Worm (Caenorhabditis elegans): ENCODE results near the gene fbxa-104.

Gene fbxa-104

ce11 chrV:15436133-15436532 is 12.7 kb upstream of the fbxa-104 start:
- TF ChIP-seq nfya-1 (tag; optimal IDR thresholded peaks at IDR 0.05; ENCODE audit: borderline replicate concordance, insufficient read depth), result no peak
- no peak for TF ChIP-seq ztf-6 (GFP tag; IDR thresholded peaks at IDR 0.05)
- no peak for TF ChIP-seq nhr-120 (GFP tag; IDR thresholded peaks at IDR 0.05)
- no peak for TF ChIP-seq lin-54 (GFP tag; optimal IDR thresholded peaks at IDR 0.05)
- TF ChIP-seq Y95B8A.8 (GFP tag; IDR thresholded peaks at IDR 0.05), result no peak
- peak; percentile 84 for TF ChIP-seq nhr-80 (tag; optimal IDR thresholded peaks at IDR 0.05)

ce11 chrV:15434647-15435046 is 11.2 kb upstream of the fbxa-104 start:
- TF ChIP-seq zfh-2 (GFP tag; conservative IDR thresholded peaks at IDR 0.05) (no peak), B0035.1 (tag; optimal IDR thresholded peaks at IDR 0.05) (no peak), F39B2.1 (GFP tag; IDR thresholded peaks at IDR 0.05) (no peak), snpc-1.1 (tag; optimal IDR thresholded peaks at IDR 0.05; ENCODE audit: insufficient read depth) (no peak), athp-1 (tag; optimal IDR thresholded peaks at IDR 0.05) (no peak), ztf-25 (GFP tag; IDR thresholded peaks at IDR 0.05) (no peak), ztf-18 (tag; optimal IDR thresholded peaks at IDR 0.05) (no peak), ztf-6 (GFP tag; IDR thresholded peaks at IDR 0.05) (no peak), pha-4 (tag; optimal IDR thresholded peaks at IDR 0.05) (no peak), nhr-120 (GFP tag; IDR thresholded peaks at IDR 0.05) (no peak)

- TF ChIP-seq aptf-2 (GFP tag; conservative IDR thresholded peaks at IDR 0.05), result peak; percentile 18; the same call in 1 of the 2 replicates
- peak; percentile 88; the same call in 1 of the 2 replicates for TF ChIP-seq nhr-120 (GFP tag; IDR thresholded peaks at IDR 0.05)
- peak; percentile 72; the same call in 1 of the 2 replicates for TF ChIP-seq egl-18 (GFP tag; IDR thresholded peaks at IDR 0.05)
- TF ChIP-seq hsf-1 (GFP tag; IDR thresholded peaks at IDR 0.05), result peak; percentile 35; the same call in 1 of the 2 replicates
- peak; percentile 38; the same call in 1 of the 2 replicates for TF ChIP-seq madf-8 (GFP tag; conservative IDR thresholded peaks at IDR 0.05)
- TF ChIP-seq cebp-2 (GFP tag; IDR thresholded peaks at IDR 0.05), result 0 out of 2 replicates have a peak, but pooled peaks have one; percentile 57
Observed at ce11 chrV:15433654-15434053, 10.2 kb upstream of the fbxa-104 start.

- TF ChIP-seq nfya-2 (GFP tag; IDR thresholded peaks at IDR 0.05) (no peak), egl-18 (GFP tag; IDR thresholded peaks at IDR 0.05) (no peak), somi-1 (GFP tag; optimal IDR thresholded peaks at IDR 0.05) (no peak), zfh-2 (GFP tag; conservative IDR thresholded peaks at IDR 0.05) (no peak), cebp-1 (GFP tag; IDR thresholded peaks at IDR 0.05) (no peak), cebp-1 (tag; optimal IDR thresholded peaks at IDR 0.05) (no peak), nfya-1 (tag; optimal IDR thresholded peaks at IDR 0.05; ENCODE audit: borderline replicate concordance, insufficient read depth) (no peak), F57C9.4 (tag; optimal IDR thresholded peaks at IDR 0.05) (no peak), ceh-40 (GFP tag; IDR thresholded peaks at IDR 0.05) (no peak), madf-6 (GFP tag; IDR thresholded peaks at IDR 0.05) (no peak), nhr-120 (GFP tag; IDR thresholded peaks at IDR 0.05) (no peak), mxl-1 (tag; optimal IDR thresholded peaks at IDR 0.05) (no peak), efl-1 (GFP tag; optimal IDR thresholded peaks at IDR 0.05) (no peak), C06A6.2 (GFP tag; conservative IDR thresholded peaks at IDR 0.05) (no peak), rcor-1 (GFP tag; IDR thresholded peaks at IDR 0.05) (no peak), ztf-18 (tag; optimal IDR thresholded peaks at IDR 0.05) (no peak), lin-26 (GFP tag; IDR thresholded peaks at IDR 0.05) (no peak), lin-54 (GFP tag; optimal IDR thresholded peaks at IDR 0.05) (no peak), atf-7 (tag; optimal IDR thresholded peaks at IDR 0.05) (no peak), hrde-1 (tag; optimal IDR thresholded peaks at IDR 0.05; ENCODE audit: borderline replicate concordance) (no peak)
Observed at ce11 chrV:15432457-15432856, 9.0 kb upstream of the fbxa-104 start, which contains the start of gene T26H5.8. TSS of gene T26H5.8 (minus strand) at chrV:15432726.

Measured in whole organism, young adult.